Worm (Caenorhabditis elegans) whole organism, L2 larva: ENCODE results near the gene M6.11.

Experiments used
- C34F6.9 ChIP-seq: fragments of 150-350 bp; optimal IDR thresholded peaks from 2 replicates; lab custom pipeline; 2014; ENCODE audit warnings: missing biosample characterization, missing genetic modification characterization
- F13H6.1 ChIP-seq: sonication (generic microtip); optimal IDR thresholded peaks from 2 replicates; lab custom pipeline; 2016; ENCODE audit warnings: missing genetic modification characterization, missing compliant biosample characterization
- R02D3.7 ChIP-seq: fragments of 150-350 bp; optimal IDR thresholded peaks from 2 replicates; lab custom pipeline; 2014; ENCODE audit warnings: missing biosample characterization, missing genetic modification characterization
- Y55F3AM.14 ChIP-seq: fragments of 200-800 bp; sonication (Bioruptor generic); optimal IDR thresholded peaks from 2 replicates; lab custom pipeline; 2018; ENCODE audit warnings: mild to moderate bottlenecking, missing genetic modification characterization, missing compliant biosample characterization
- alr-1 ChIP-seq: fragments of 150-350 bp; optimal IDR thresholded peaks from 2 replicates; lab custom pipeline; 2014; ENCODE audit warnings: missing biosample characterization, missing genetic modification characterization
- ama-1 ChIP-seq: fragments of 150-350 bp; optimal IDR thresholded peaks from 2 replicates; lab custom pipeline; 2018; ENCODE audit warnings: inconsistent platforms
- crh-2 ChIP-seq: sonication (generic microtip); optimal IDR thresholded peaks from 2 replicates; lab custom pipeline; 2017; ENCODE audit warnings: missing biosample characterization, missing genetic modification characterization
- egl-27 ChIP-seq: sonication (generic microtip); optimal IDR thresholded peaks from 3 replicates; lab custom pipeline; 2017; ENCODE audit warnings: missing biosample characterization, missing genetic modification reagents, missing genetic modification characterization
- elt-1 ChIP-seq: fragments of 150-350 bp; optimal IDR thresholded peaks from 2 replicates; lab custom pipeline; 2014; ENCODE audit warnings: missing biosample characterization, missing genetic modification characterization
- fos-1 ChIP-seq: fragments of 150-350 bp; optimal IDR thresholded peaks from 2 replicates; lab custom pipeline; 2014; ENCODE audit warnings: missing biosample characterization, missing genetic modification characterization
- gmeb-1 ChIP-seq: fragments of 150-350 bp; optimal IDR thresholded peaks from 2 replicates; lab custom pipeline; 2014; ENCODE audit warnings: missing biosample characterization, missing genetic modification characterization
- lin-11 ChIP-seq: fragments of 150-350 bp; sonication (generic microtip); optimal IDR thresholded peaks from 2 replicates; lab custom pipeline; 2014; ENCODE audit warnings: missing biosample characterization, missing genetic modification characterization, inconsistent platforms, mixed read lengths
- lin-13 ChIP-seq: fragments of 150-350 bp; optimal IDR thresholded peaks from 2 replicates; lab custom pipeline; 2014; ENCODE audit warnings: missing biosample characterization, missing genetic modification reagents, missing genetic modification characterization
- lin-39 ChIP-seq: fragments of 150-350 bp; optimal IDR thresholded peaks from 2 replicates; lab custom pipeline; 2014; ENCODE audit warnings: missing biosample characterization, missing genetic modification reagents, missing genetic modification characterization
- lsy-2 ChIP-seq, 2 experiments: fragments of 150-350 bp in 1 of 2; sonication (generic microtip) in 1 of 2; optimal IDR thresholded peaks; 2 replicates each; lab custom pipeline; 2014 to 2017; ENCODE audit warnings: missing biosample characterization in 2 of 2, missing genetic modification characterization in 2 of 2
- mab-5 ChIP-seq: fragments of 150-350 bp; optimal IDR thresholded peaks from 2 replicates; lab custom pipeline; 2014; ENCODE audit warnings: missing biosample characterization, missing genetic modification characterization
- mdl-1 ChIP-seq, 2 experiments: fragments of 150-350 bp in 1 of 2; sonication (generic microtip) in 1 of 2; optimal IDR thresholded peaks; 2 replicates each; lab custom pipeline; 2017; ENCODE audit warnings: missing biosample characterization in 2 of 2, missing genetic modification characterization in 2 of 2
- nhr-11 ChIP-seq: fragments of 150-350 bp; optimal IDR thresholded peaks from 2 replicates; lab custom pipeline; 2014; ENCODE audit warnings: missing biosample characterization, missing genetic modification characterization
- nhr-129 ChIP-seq: fragments of 150-350 bp; optimal IDR thresholded peaks from 2 replicates; lab custom pipeline; 2014; ENCODE audit warnings: missing biosample characterization, missing genetic modification characterization
- nhr-21 ChIP-seq: fragments of 150-350 bp; optimal IDR thresholded peaks from 2 replicates; lab custom pipeline; 2014; ENCODE audit warnings: missing biosample characterization, missing genetic modification characterization
- nhr-23 ChIP-seq: fragments of 150-350 bp; optimal IDR thresholded peaks from 2 replicates; lab custom pipeline; 2014; ENCODE audit warnings: missing biosample characterization, missing genetic modification reagents, missing genetic modification characterization
- nhr-237 ChIP-seq: fragments of 150-350 bp; optimal IDR thresholded peaks from 2 replicates; lab custom pipeline; 2014; ENCODE audit warnings: missing biosample characterization, missing genetic modification characterization
- nhr-6 ChIP-seq: fragments of 150-350 bp; optimal IDR thresholded peaks from 2 replicates; lab custom pipeline; 2014; ENCODE audit warnings: missing biosample characterization, missing genetic modification characterization
- skn-1 ChIP-seq: sonication (generic microtip); optimal IDR thresholded peaks from 2 replicates; lab custom pipeline; 2017; ENCODE audit warnings: missing biosample characterization, missing genetic modification characterization
- sma-9 ChIP-seq, 2 experiments: fragments of 150-350 bp in 1 of 2; sonication (generic microtip) in 1 of 2; optimal IDR thresholded peaks; 2 replicates each; lab custom pipeline; 2014 to 2016; ENCODE audit warnings: missing genetic modification characterization in 2 of 2, mild to moderate bottlenecking in 1 of 2, missing biosample characterization in 1 of 2, missing compliant biosample characterization in 1 of 2, missing genetic modification reagents in 1 of 2, moderate library complexity in 1 of 2
- snpc-4 ChIP-seq: fragments of 150-350 bp; optimal IDR thresholded peaks from 2 replicates; lab custom pipeline; 2014; ENCODE audit warnings: missing biosample characterization, missing genetic modification characterization
- unc-39 ChIP-seq: fragments of 150-350 bp; optimal IDR thresholded peaks from 2 replicates; lab custom pipeline; 2014; ENCODE audit warnings: missing biosample characterization, missing genetic modification characterization
- unc-55 ChIP-seq: fragments of 150-350 bp; sonication (generic microtip); optimal IDR thresholded peaks from 3 replicates; lab custom pipeline; 2014; ENCODE audit warnings: missing biosample characterization, missing genetic modification reagents, missing genetic modification characterization
- unc-62 ChIP-seq: fragments of 150-350 bp; optimal IDR thresholded peaks from 2 replicates; lab custom pipeline; 2014; ENCODE audit warnings: missing biosample characterization, missing genetic modification reagents, missing genetic modification characterization
- zag-1 ChIP-seq: fragments of 150-350 bp; optimal IDR thresholded peaks from 2 replicates; lab custom pipeline; 2014; ENCODE audit warnings: missing biosample characterization, missing genetic modification characterization
- ztf-1 ChIP-seq: fragments of 200-800 bp; sonication (Bioruptor generic); conservative IDR thresholded peaks from 2 replicates; pipeline ENCODE4 v1.3.6; 2022; ENCODE audit warnings: missing genetic modification characterization, missing compliant biosample characterization
- ztf-4 ChIP-seq: fragments of 150-350 bp; optimal IDR thresholded peaks from 2 replicates; lab custom pipeline; 2014; ENCODE audit warnings: missing biosample characterization, missing genetic modification characterization

Gene M6.11

DNA sequence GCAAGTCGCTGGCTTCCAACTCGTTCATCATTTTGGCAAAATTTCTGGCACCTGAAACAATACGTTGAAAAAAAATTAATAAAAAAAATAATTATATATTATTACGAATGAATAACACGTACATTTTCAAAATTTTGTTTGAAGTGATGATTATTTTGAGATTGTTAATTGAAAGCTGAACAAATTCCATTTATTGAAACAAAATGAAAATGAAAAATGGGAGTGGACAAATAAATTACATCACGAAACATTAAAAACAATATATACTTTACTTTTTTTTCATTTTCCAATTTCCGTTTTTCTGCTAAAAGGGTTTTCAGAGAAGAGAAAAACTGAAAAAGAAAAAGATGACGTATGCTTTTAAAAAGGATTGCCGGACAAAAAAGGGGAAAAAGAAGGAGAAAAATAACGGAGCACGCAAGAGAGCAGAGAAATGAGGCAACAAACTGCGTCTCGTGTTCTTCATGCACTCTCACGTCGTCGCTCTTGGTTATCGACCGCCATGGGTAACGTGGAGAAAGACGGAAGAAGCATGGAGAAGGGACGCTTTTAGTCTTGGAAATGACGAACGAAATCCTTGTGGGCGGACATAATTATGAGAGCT lies 20.5 kb upstream of the M6.11 start, which contains the start of gene rund-1:
Gene rund-1 (minus strand): TSS at position 51 of the 604 bp plus-strand sequence.
- TF ChIP-seq nhr-237 (tag; lab: Kevin White, UChicago): no peak
- TF ChIP-seq F13H6.1 (tag; lab: Kevin White, UChicago): peak; percentile 24
- TF ChIP-seq snpc-4 (tag; lab: Kevin White, UChicago): peak; percentile 79
- TF ChIP-seq sma-9 (GFP tag; optimal IDR thresholded peaks at IDR 0.05; lab: Kevin White, UChicago): peak; percentile 50
- no peak for TF ChIP-seq sma-9 (tag; optimal IDR thresholded peaks at IDR 0.05; lab: Kevin White, UChicago)
- peak; percentile 66 for TF ChIP-seq nhr-129 (tag; lab: Kevin White, UChicago)
- TF ChIP-seq nhr-21 (tag; lab: Kevin White, UChicago): peak; percentile 47
- TF ChIP-seq C34F6.9 (tag; lab: Kevin White, UChicago): peak; percentile 86
- peak; percentile 29 for TF ChIP-seq ztf-4 (tag; lab: Kevin White, UChicago)
- no peak for TF ChIP-seq unc-62 (GFP tag; lab: Kevin White, UChicago)
- TF ChIP-seq fos-1: peak; percentile 57
- TF ChIP-seq lin-11: peak; percentile 72
- no peak for TF ChIP-seq elt-1 (tag; lab: Kevin White, UChicago)
- peak; percentile 76 for TF ChIP-seq crh-2 (tag; lab: Kevin White, UChicago)
- peak; percentile 39 for TF ChIP-seq zag-1 (tag; lab: Kevin White, UChicago)
- peak; percentile 47 for TF ChIP-seq egl-27 (tag; lab: Kevin White, UChicago)
- TF ChIP-seq lsy-2 (tag; optimal IDR thresholded peaks at IDR 0.05; lab: Kevin White, UChicago): peak in 1 of 2 experiments; percentile 69
- peak; percentile 14 for TF ChIP-seq nhr-6 (tag; lab: Kevin White, UChicago)
- TF ChIP-seq unc-55: peak; percentile 81
- TF ChIP-seq Y55F3AM.14 (GFP tag; lab: Kevin White, UChicago): peak; percentile 44
- peak in 1 of 2 experiments; percentile 68 for TF ChIP-seq mdl-1 (tag; optimal IDR thresholded peaks at IDR 0.05; lab: Kevin White, UChicago)
- TF ChIP-seq alr-1 (tag; lab: Kevin White, UChicago): no peak
- TF ChIP-seq ama-1 (lab: Kevin White, UChicago): no peak
- TF ChIP-seq skn-1 (tag; lab: Kevin White, UChicago): no peak
- TF ChIP-seq mab-5 (tag; lab: Kevin White, UChicago): peak; percentile 7
- TF ChIP-seq lin-13 (GFP tag; lab: Kevin White, UChicago): peak; percentile 56

DNA sequence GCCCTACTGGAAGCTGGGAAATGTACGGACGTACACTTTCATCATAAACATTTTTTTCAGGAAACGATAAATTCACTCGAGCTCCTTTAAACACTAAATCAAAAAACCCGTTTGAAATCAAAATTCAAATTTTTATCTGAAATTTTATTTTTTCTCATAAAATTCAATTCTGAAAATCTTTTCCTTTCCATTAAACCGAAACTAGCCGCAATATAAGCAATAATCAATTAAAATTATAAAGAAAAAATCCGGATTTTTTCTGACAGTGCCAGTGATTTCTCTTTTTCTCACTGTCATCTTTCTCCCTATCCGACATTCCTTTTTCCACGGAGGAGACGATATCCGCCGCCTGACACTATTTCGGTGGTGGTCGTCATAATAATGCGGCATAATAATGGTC lies 14.5 kb upstream of the M6.11 start, which contains the start of gene lpr-7:
Gene lpr-7 (plus strand): TSS at position 301 of the 400 bp plus-strand sequence.
- TF ChIP-seq lin-39 (tag; lab: Kevin White, UChicago) (no peak), nhr-11 (tag; lab: Kevin White, UChicago) (no peak), lsy-2 (tag; optimal IDR thresholded peaks at IDR 0.05; lab: Kevin White, UChicago) (no peak), ztf-4 (tag; lab: Kevin White, UChicago) (no peak), nhr-23 (no peak), R02D3.7 (tag; lab: Kevin White, UChicago) (no peak), C34F6.9 (tag; lab: Kevin White, UChicago) (no peak), ztf-1 (GFP tag; lab: Robert Waterston, UW) (no peak)

DNA sequence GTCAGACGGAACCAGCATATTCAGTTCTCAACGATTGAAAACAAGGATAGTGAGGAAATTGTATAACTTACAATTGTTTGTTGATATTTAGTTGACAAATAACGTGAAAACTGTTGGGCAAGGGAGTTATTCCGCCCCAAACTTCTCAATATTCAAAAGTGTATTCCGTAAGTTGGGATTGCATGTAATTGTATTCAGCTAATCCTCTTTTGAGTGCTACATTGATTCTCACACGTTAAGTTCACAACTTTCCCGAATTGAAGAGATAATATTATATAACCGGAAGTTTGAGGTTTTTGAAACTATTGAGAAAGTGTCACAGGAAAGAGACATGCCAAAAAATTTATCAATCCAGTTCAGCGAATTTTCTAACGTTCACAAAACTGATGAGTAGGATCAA lies 13.5 kb upstream of the M6.11 start, which contains the start of gene ifc-2:
Gene ifc-2 (minus strand): TSS at position 101 of the 400 bp plus-strand sequence.
- TF ChIP-seq gmeb-1 (no peak), lin-11 (no peak), alr-1 (tag; lab: Kevin White, UChicago) (no peak)

DNA sequence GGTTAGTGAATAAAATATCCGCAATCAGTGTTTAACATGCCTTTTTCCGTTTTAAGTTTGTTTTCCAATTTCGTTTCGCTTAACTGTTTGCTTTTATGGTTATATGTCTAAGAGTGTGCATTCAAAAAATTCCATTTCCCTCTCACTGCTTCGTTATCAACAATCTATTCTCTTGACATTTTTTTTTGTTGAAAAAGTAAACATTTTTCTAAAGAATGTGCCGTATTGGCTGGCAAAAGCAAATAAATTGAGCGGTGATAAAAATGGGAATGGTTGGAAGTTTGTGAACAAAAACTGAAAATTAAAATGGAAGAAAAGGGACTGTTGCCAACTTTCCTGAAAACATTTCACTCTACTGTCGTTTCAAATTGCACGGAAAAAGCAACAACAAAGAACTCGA lies 10.3 kb upstream of the M6.11 start:
- TF ChIP-seq Y55F3AM.14 (GFP tag; lab: Kevin White, UChicago) (no peak), ztf-1 (GFP tag; lab: Robert Waterston, UW) (no peak), C34F6.9 (tag; lab: Kevin White, UChicago) (no peak), nhr-21 (tag; lab: Kevin White, UChicago) (no peak), sma-9 (GFP tag; optimal IDR thresholded peaks at IDR 0.05; lab: Kevin White, UChicago) (peak; percentile 40), sma-9 (tag; optimal IDR thresholded peaks at IDR 0.05; lab: Kevin White, UChicago) (no peak), unc-39 (no peak), fos-1 (peak; percentile 68), crh-2 (tag; lab: Kevin White, UChicago) (peak; percentile 18), gmeb-1 (peak; percentile 19), zag-1 (tag; lab: Kevin White, UChicago) (no peak), ama-1 (lab: Kevin White, UChicago) (no peak)
